Fruit fly (Drosophila melanogaster): ENCODE measurements around the gene fig.

DNA sequence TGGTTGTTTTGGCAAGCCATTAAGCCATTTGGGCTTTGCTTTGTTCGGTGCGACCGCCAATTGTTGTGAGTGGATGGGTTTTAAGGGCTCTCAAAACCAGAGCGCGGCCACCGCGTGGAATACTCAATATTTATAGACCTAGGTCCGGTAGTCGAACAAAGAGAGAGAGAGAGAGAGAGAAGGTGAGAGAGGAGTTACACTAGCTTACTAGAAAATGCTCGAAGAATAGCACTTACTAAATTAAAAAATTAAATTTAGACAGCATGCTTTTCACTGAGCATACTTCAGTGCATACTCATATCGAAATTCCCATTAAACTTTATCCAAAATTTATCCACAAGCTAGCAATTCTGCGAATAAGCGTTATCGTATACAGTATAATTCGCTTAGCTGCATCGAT lies 20.2 kb downstream of the fig start:
- TF ChIP-seq tj (GFP tag; optimal IDR thresholded peaks at IDR 0.05) (no peak), cic (GFP tag; optimal IDR thresholded peaks at IDR 0.05) (no peak), CG33017 (tag; optimal IDR thresholded peaks at IDR 0.05) (no peak), ovo (GFP tag; optimal IDR thresholded peaks at IDR 0.05) (no peak), CG1620 (GFP tag; optimal IDR thresholded peaks at IDR 0.05) (no peak), CG12768 (GFP tag; optimal IDR thresholded peaks at IDR 0.05) (no peak)
